Worm (Caenorhabditis elegans) whole organism, late embryonic: ENCODE data around the gene K04D7.6.

Experiments used
- C08G9.2 ChIP-seq: sonication (generic microtip); optimal IDR thresholded peaks from 2 replicates; lab custom pipeline; 2016; ENCODE audit warnings: mild to moderate bottlenecking, missing genetic modification characterization, moderate library complexity, missing compliant biosample characterization
- Y22D7AL.16 ChIP-seq: sonication (generic microtip); optimal IDR thresholded peaks from 2 replicates; lab custom pipeline; 2016; ENCODE audit warnings: missing genetic modification characterization, missing compliant biosample characterization
- ahr-1 ChIP-seq: sonication (generic microtip); optimal IDR thresholded peaks from 2 replicates; lab custom pipeline; 2016; ENCODE audit warnings: missing genetic modification characterization, missing compliant biosample characterization
- ceh-45 ChIP-seq: fragments of 200-800 bp; sonication (Bioruptor generic); IDR thresholded peaks from 2 replicates; pipeline ENCODE4 v1.3.6; 2022; ENCODE audit warnings: missing genetic modification reagents, missing genetic modification characterization, missing compliant biosample characterization
- ceh-6 ChIP-seq: fragments of 200-800 bp; sonication (Bioruptor generic); optimal IDR thresholded peaks from 2 replicates; lab custom pipeline; 2018; ENCODE audit warnings: mild to moderate bottlenecking, missing genetic modification characterization, missing compliant biosample characterization
- fax-1 ChIP-seq: sonication (generic microtip); optimal IDR thresholded peaks from 2 replicates; lab custom pipeline; 2016; ENCODE audit warnings: missing genotype, missing genetic modification characterization, missing compliant biosample characterization
- fkh-10 ChIP-seq: fragments of 150-350 bp; optimal IDR thresholded peaks from 2 replicates; lab custom pipeline; 2014; ENCODE audit warnings: missing biosample characterization, missing genetic modification reagents, missing genetic modification characterization
- hlh-15 ChIP-seq: sonication (generic microtip); optimal IDR thresholded peaks from 2 replicates; lab custom pipeline; 2016; ENCODE audit warnings: missing genetic modification characterization, missing compliant biosample characterization
- hlh-30 ChIP-seq: sonication (generic microtip); optimal IDR thresholded peaks from 2 replicates; lab custom pipeline; 2017; ENCODE audit warnings: antibody characterized with exemption, missing genetic modification characterization, missing compliant biosample characterization; ENCODE audit not compliant: insufficient read depth
- lin-11 ChIP-seq: fragments of 200-800 bp; sonication (Bioruptor generic); optimal IDR thresholded peaks from 2 replicates; lab custom pipeline; 2018; ENCODE audit warnings: mild to moderate bottlenecking, missing genetic modification characterization, missing compliant biosample characterization
- madf-2 ChIP-seq: sonication (generic microtip); optimal IDR thresholded peaks from 2 replicates; lab custom pipeline; 2017; ENCODE audit warnings: missing genetic modification characterization, missing compliant biosample characterization
- pat-9 ChIP-seq: fragments of 200-800 bp; sonication (Bioruptor generic); optimal IDR thresholded peaks from 2 replicates; lab custom pipeline; 2018; ENCODE audit warnings: mild to moderate bottlenecking, missing genetic modification characterization, moderate library complexity, missing compliant biosample characterization
- pros-1 ChIP-seq: fragments of 150-350 bp; optimal IDR thresholded peaks from 2 replicates; lab custom pipeline; 2014; ENCODE audit warnings: missing biosample characterization, missing genetic modification reagents, missing genetic modification characterization
- ref-2 ChIP-seq: sonication (generic microtip); optimal IDR thresholded peaks from 2 replicates; lab custom pipeline; 2016; ENCODE audit warnings: missing genetic modification characterization, missing compliant biosample characterization
- syd-9 ChIP-seq: sonication (generic microtip); optimal IDR thresholded peaks from 2 replicates; lab custom pipeline; 2016; ENCODE audit warnings: mild to moderate bottlenecking, missing genetic modification characterization, moderate library complexity, missing compliant biosample characterization
- tbx-7 ChIP-seq: sonication (generic microtip); optimal IDR thresholded peaks from 2 replicates; lab custom pipeline; 2016; ENCODE audit warnings: missing genotype, missing genetic modification characterization, missing compliant biosample characterization
- ttx-3 ChIP-seq: sonication (generic microtip); optimal IDR thresholded peaks from 2 replicates; lab custom pipeline; 2016; ENCODE audit warnings: missing genetic modification reagents, missing genetic modification characterization, missing compliant biosample characterization
- unc-42 ChIP-seq: sonication (generic microtip); optimal IDR thresholded peaks from 2 replicates; lab custom pipeline; 2016; ENCODE audit warnings: missing genotype, missing genetic modification characterization, missing compliant biosample characterization

Gene K04D7.6

ce11 chrIV:10157489-10158088 is 48.5 kb downstream of the K04D7.6 start, which contains the start of gene ttr-53:
Gene ttr-53, plus strand, starts transcription at chrIV:10158038.
- TF ChIP-seq fax-1 (tag; lab: Kevin White, UChicago) (no peak), hlh-15 (tag; lab: Kevin White, UChicago) (no peak), C08G9.2 (tag; lab: Kevin White, UChicago) (no peak), Y22D7AL.16 (tag; lab: Kevin White, UChicago) (no peak), ceh-6 (GFP tag; lab: Kevin White, UChicago) (no peak), fkh-10 (GFP tag; lab: Kevin White, UChicago) (no peak), ahr-1 (tag; lab: Kevin White, UChicago) (no peak), pros-1 (tag; lab: Kevin White, UChicago) (no peak)

- no peak for TF ChIP-seq fax-1 (tag; lab: Kevin White, UChicago)
- TF ChIP-seq lin-11: no peak
Measured at ce11 chrIV:10157034-10157433, 49.0 kb downstream of the K04D7.6 start.

DNA sequence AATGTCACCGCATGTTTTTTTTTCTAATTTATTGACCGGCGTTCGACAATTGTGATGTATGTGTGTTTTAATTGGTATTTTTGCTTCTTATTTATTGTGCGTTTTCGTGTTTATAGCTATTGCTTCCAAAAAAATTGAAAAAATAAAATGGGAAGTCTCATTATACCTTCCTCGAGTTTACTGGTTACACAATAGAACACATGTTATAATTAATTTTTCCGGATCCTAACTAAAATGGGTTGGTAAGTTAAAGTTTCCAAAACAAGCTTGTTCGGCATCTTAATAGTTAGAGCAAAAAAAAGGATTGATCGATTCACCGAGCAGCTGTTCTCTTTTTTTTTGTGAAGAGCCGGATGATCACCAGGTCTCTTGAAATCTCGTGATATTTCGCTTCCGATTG is 50.6 kb downstream of the K04D7.6 start, which contains the start of gene ttr-54:
ttr-54 (plus strand) TSS at position 301 of the 400 bp plus-strand sequence.
- TF ChIP-seq ref-2 (tag; lab: Kevin White, UChicago) (no peak), unc-42 (no peak), ttx-3 (no peak), syd-9 (tag; lab: Kevin White, UChicago) (no peak), hlh-30 (tag; lab: Kevin White, UChicago) (no peak), pat-9 (no peak), madf-2 (tag; lab: Kevin White, UChicago) (no peak), fkh-10 (GFP tag; lab: Kevin White, UChicago) (no peak), ceh-45 (GFP tag; lab: Robert Waterston, UW) (no peak), tbx-7 (tag; lab: Kevin White, UChicago) (no peak), Y22D7AL.16 (tag; lab: Kevin White, UChicago) (no peak)
